Fruit fly (Drosophila melanogaster) S2 (cell line): ENCODE results near the gene CG6144.

Experiments used
- CG8478 ChIP-seq: fragments of >200 bp; optimal IDR thresholded peaks from 2 replicates; lab custom pipeline; 2018
- CTCF ChIP-seq, 2 experiments: fragments of >200 bp; optimal IDR thresholded peaks; 2 replicates each; lab custom pipeline; 2018

The CG6144 gene

dm6 chr2L:10479859-10480258, 8.6 kb upstream of the CG6144 start:
- TF ChIP-seq CTCF (optimal IDR thresholded peaks at IDR 0.05; lab: Kevin White, UChicago) (no peak), CG8478 (lab: Kevin White, UChicago) (no peak)

- TF ChIP-seq CG8478 (lab: Kevin White, UChicago) = no peak
- TF ChIP-seq CTCF (optimal IDR thresholded peaks at IDR 0.05; lab: Kevin White, UChicago) = no peak
These were observed 5.4 kb upstream of the CG6144 start, which contains the start of gene Grip75 for dm6 chr2L:10483073-10483472. Gene Grip75, plus strand, starts transcription at chr2L:10483295.

dm6 chr2L:10491354-10491753, 2.9 kb downstream of the CG6144 start, which contains the start of gene CG13144:
Gene CG13144, minus strand, starts transcription at chr2L:10491454.
- TF ChIP-seq CTCF (optimal IDR thresholded peaks at IDR 0.05; lab: Kevin White, UChicago) (no peak), CG8478 (lab: Kevin White, UChicago) (no peak)

DNA sequence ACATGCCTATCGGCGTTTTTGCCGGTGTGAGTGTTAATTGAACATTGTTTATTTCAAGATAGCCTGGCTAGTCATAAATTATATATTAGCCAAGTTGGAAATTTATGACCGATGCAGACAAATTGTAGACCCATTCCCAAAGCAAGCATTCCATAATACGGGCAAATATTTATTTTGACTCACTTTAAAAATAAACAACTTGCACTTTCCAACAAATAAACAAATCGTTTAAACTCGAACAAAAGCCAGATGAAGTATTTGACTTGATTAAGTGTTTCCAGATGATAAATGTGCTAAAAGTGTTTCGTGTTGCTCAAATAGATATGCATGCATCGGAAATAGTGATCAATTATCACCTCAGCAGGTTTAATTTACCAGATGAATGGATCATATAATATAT, 7.0 kb downstream of the CG6144 start:
- no peak for TF ChIP-seq CTCF (optimal IDR thresholded peaks at IDR 0.05; lab: Kevin White, UChicago)
- TF ChIP-seq CG8478 (lab: Kevin White, UChicago) = no peak

DNA sequence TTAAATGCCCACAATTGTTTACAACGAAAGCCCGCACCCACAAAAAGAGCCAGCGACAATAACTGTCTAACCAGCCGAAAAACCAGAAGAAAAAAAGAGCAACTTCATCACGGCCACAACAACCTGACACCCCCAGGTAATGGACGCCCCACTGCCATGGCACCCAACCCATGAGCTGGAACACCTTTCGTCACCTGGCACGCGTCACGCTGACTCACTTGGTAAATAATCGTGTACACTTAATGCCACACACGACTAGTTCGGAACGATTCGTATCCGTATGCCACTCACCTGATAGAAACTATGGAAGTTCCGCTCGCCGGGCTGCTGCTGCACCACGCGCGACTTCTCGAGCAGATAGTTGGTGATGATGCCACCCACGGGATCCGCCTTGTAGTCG, 7.8 kb downstream of the CG6144 start:
- no peak for TF ChIP-seq CG8478 (lab: Kevin White, UChicago)
- no peak for TF ChIP-seq CTCF (optimal IDR thresholded peaks at IDR 0.05; lab: Kevin White, UChicago)

- no peak for TF ChIP-seq CG8478 (lab: Kevin White, UChicago)
- no peak for TF ChIP-seq CTCF (optimal IDR thresholded peaks at IDR 0.05; lab: Kevin White, UChicago)
These were observed 8.8 kb downstream of the CG6144 start for dm6 chr2L:10497106-10497800.

DNA sequence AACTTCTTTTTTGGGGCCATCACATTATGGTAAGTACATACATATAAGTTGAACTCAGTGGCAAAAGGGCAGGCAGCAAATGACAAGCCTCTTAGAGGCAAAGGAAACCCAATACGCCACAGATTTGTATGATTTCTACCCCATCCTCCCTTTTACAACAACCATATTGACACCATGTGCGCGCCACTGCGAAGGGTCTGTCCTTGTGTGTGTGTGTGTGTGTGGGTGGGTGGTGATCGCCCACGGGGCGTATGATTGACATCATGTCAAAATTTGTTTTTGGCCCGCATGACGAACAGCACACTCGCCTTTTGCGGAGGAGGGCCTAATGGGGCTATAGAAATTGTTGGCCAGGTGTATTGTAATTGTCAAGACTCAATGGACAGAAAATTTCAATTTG, 11.1 kb downstream of the CG6144 start:
- TF ChIP-seq CG8478 (lab: Kevin White, UChicago) = no peak
- TF ChIP-seq CTCF (optimal IDR thresholded peaks at IDR 0.05; lab: Kevin White, UChicago) = no peak

DNA sequence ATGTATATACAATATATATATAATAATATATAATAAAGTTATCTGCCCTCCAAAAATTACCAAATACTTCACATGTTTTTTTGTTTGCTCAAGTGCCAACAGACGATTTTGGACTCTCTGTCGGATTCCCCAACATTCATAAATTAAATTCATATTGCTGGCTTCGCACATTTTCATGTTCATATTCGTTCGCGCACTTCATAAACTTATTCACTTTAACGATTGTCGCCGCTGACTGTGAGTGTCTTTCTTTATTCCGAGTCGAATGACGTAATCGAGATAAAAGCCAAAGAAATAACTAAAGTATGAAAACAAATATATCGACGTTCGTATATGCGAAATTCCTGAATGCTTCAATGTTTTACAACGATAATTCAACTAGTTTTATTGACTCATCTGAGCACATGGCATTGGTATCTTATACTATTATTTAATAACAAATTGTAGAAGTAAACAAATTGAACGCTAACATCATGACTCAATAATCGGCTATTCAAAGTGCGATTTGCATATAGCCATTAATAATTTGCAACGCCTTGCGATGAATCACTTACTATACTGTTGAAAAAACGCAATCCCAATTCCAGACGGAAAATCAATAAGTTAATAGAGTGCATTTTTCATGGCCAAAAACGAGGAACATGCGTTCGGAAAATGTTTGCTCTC, 11.9 kb downstream of the CG6144 start:
- TF ChIP-seq CTCF (optimal IDR thresholded peaks at IDR 0.05; lab: Kevin White, UChicago) (no peak), CG8478 (lab: Kevin White, UChicago) (no peak)

dm6 chr2L:10502244-10502643, 13.8 kb downstream of the CG6144 start:
- TF ChIP-seq CG8478 (lab: Kevin White, UChicago) (no peak), CTCF (optimal IDR thresholded peaks at IDR 0.05; lab: Kevin White, UChicago) (no peak)

dm6 chr2L:10502862-10503261, 14.4 kb downstream of the CG6144 start:
- TF ChIP-seq CG8478 (lab: Kevin White, UChicago) (no peak), CTCF (optimal IDR thresholded peaks at IDR 0.05; lab: Kevin White, UChicago) (no peak)

DNA sequence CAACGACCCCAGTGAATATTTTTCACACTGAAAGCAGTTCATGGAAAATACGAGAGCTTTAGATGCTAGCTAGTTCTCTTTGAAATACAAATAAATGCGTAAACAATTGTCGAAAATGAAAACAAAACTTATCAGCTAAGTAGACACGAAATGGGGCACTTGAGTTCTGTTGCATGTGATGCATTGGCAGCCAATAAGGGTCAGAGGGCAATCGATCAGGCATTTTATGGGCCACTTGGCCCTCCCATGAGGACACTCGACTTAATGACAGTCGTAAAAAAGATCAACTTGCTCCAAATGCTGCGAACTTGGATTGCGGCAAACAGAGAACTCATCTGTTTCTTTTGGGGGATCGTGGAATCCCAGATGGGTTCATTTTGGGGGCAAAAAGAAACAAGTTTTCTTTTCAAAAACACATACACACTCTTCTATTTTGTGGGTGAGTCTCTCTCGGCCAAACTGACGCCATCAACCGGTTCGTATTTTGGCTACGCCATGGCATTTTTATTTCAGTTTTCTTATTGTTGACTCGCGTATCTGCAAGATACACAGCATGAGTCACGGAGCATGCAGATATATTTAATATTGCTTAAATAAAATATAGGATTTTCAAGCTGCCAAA, 15.0 kb downstream of the CG6144 start:
- TF ChIP-seq CG8478 (lab: Kevin White, UChicago) (no peak), CTCF (optimal IDR thresholded peaks at IDR 0.05; lab: Kevin White, UChicago) (no peak)

dm6 chr2L:10504895-10505294, 16.4 kb downstream of the CG6144 start:
- no peak for TF ChIP-seq CTCF (optimal IDR thresholded peaks at IDR 0.05; lab: Kevin White, UChicago)
- no peak for TF ChIP-seq CG8478 (lab: Kevin White, UChicago)

DNA sequence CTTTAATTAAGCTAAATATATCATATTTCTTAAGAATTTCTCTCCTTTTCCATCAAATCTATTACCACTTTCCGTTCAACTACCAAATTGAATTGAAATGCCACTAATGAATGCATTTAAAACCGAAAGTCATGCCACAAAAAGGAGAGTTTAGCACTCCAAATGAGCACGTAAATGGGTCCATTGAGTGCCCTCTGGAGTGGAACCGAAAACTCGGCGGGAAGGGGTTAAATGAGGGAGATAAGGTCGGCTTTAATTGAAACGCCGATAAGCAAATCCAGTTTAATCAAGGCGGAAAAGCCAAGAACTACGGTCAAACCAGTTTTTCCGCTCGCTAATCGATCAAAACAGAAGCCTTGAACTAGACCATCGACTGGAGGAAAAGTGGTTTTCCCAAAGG, 16.9 kb downstream of the CG6144 start:
- TF ChIP-seq CTCF (optimal IDR thresholded peaks at IDR 0.05; lab: Kevin White, UChicago) (no peak), CG8478 (lab: Kevin White, UChicago) (no peak)

dm6 chr2L:10506557-10507252, 18.2 kb downstream of the CG6144 start, which contains the start of the genes Myo31DF and CG6094:
Gene Myo31DF, minus strand, starts transcription at chr2L:10506779.
Gene CG6094, plus strand, starts transcription at chr2L:10507081.
- TF ChIP-seq CG8478 (lab: Kevin White, UChicago) (no peak), CTCF (optimal IDR thresholded peaks at IDR 0.05; lab: Kevin White, UChicago) (peak; percentile 36 to 60)
